Worm (Caenorhabditis elegans) whole organism, L3 larva: ENCODE data around the gene C18B2.2.

ENCODE experiments used
- ceh-28 ChIP-seq: fragments of 150-350 bp; optimal IDR thresholded peaks from 2 replicates; lab custom pipeline; 2014; ENCODE audit warnings: missing biosample characterization, missing genetic modification reagents, missing genetic modification characterization
- jun-1 ChIP-seq: fragments of 150-350 bp; optimal IDR thresholded peaks from 2 replicates; lab custom pipeline; 2014; ENCODE audit warnings: missing biosample characterization, missing genetic modification reagents, missing genetic modification characterization

DNA sequence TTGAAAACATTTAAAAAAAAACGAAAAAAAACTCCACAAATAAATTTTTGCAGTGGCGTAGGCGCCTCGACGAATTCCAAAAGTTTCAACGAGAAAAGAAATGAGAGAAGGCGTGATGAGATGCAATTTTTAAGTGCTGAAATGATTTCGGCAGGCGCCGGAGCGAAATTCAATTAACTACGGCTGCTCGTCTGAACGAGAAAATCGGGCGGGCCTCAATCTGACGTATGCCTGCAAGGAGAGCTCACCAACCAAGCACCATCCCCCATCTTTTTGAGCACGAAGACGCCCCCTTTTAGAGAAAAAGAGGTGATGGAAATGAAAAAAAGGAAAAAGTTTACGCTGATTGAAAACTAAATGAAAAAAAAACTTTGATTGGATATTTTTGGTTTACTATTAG lies 11.5 kb downstream of the C18B2.2 start:
- no peak for TF ChIP-seq ceh-28 (tag; lab: Kevin White, UChicago)
- no peak for TF ChIP-seq jun-1 (tag; lab: Kevin White, UChicago)
